Worm (Caenorhabditis elegans): Measurements from ENCODE around the gene fnip-2.

ce11 chrIV:2281353-2281976, 58.8 kb downstream of the fnip-2 start:
- no peak for TF ChIP-seq him-1 (tag; optimal IDR thresholded peaks at IDR 0.05)
- no peak for TF ChIP-seq W03F9.2 (tag; optimal IDR thresholded peaks at IDR 0.05)
- no peak for TF ChIP-seq dao-5 (tag; optimal IDR thresholded peaks at IDR 0.05)

All from whole organism, L4/young adult.